Fruit fly (Drosophila melanogaster): ENCODE measurements around the gene CG32102.
A peak's percentile ranks its signal among the peaks of the same experiment; 100 is the strongest.

Gene CG32102

DNA sequence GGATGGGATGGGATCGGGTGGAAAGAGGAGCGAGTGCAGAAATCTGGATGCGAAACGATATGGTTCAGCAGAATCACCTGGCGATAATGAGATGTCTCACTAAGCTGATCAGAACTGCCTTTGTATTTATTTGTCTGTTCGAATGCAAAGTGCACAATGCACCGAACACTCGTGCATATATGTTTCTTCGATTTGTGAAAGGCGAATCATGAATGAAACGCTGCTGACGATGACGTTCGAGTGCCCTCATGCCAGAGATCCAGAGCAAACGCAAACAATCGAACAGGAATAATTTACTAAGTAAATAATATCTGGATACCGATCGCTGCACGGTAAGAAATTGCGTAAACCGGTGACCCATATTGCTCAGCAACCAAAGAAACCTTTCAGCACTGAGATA, at the start of gene CG32102:
Gene CG32102 (minus strand): TSS at position 101 of the 400 bp plus-strand sequence.
- no peak for TF ChIP-seq fd96Ca (GFP tag; IDR thresholded peaks at IDR 0.05)
- no peak for TF ChIP-seq CG8301 (tag; optimal IDR thresholded peaks at IDR 0.05)
- no peak for TF ChIP-seq D1 (tag; optimal IDR thresholded peaks at IDR 0.05)

DNA sequence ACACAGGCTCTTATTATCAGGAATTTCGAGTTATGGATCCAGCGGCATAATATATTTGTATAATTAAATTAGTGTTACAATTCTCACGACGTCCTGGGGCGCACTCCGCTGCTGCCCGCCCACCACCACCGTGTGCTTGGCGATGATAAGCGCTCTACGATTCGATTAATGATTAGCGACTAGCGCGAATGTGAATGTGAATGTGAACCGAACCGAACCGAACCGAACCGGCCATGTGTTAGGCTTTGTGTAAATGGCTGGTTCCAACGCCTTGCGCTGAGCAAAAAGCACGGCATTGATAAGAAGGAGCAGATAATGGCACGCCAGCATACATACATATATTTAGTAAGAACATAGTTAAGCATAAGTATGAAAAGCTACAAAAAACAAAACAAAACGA, 49.7 kb upstream of the CG32102 start:
- TF ChIP-seq CG9948 (tag; optimal IDR thresholded peaks at IDR 0.05), result no peak
- TF ChIP-seq EcR (GFP tag; optimal IDR thresholded peaks at IDR 0.05), result no peak

dm6 chr3L:12517443-12518209, 48.0 kb upstream of the CG32102 start:
- TF ChIP-seq Pif1A (GFP tag; optimal IDR thresholded peaks at IDR 0.05) (no peak), CG34367 (tag; optimal IDR thresholded peaks at IDR 0.05) (no peak), CG17806 (tag; optimal IDR thresholded peaks at IDR 0.05) (no peak), CG10348 (GFP tag; IDR thresholded peaks at IDR 0.05) (no peak), EcR (GFP tag; optimal IDR thresholded peaks at IDR 0.05) (peak; percentile 91)

- TF ChIP-seq Pif1A (GFP tag; optimal IDR thresholded peaks at IDR 0.05) (peak; percentile 80), CG8159 (tag; optimal IDR thresholded peaks at IDR 0.05) (peak; percentile 56), CG9948 (tag; optimal IDR thresholded peaks at IDR 0.05) (peak; percentile 35), Pif1B (GFP tag; optimal IDR thresholded peaks at IDR 0.05) (peak; percentile 61), CG12605 (GFP tag; IDR thresholded peaks at IDR 0.05) (peak; percentile 95), gl (tag; optimal IDR thresholded peaks at IDR 0.05) (peak; percentile 95), CG34367 (tag; optimal IDR thresholded peaks at IDR 0.05) (peak; percentile 68), CG17806 (tag; optimal IDR thresholded peaks at IDR 0.05) (peak; percentile 49), D1 (tag; optimal IDR thresholded peaks at IDR 0.05) (peak; percentile 52), CG32121 (GFP tag; IDR thresholded peaks at IDR 0.05) (peak; percentile 70), Ets98B (GFP tag; IDR thresholded peaks at IDR 0.05) (peak; percentile 84), rn (GFP tag; IDR thresholded peaks at IDR 0.05) (0 out of 2 replicates have a peak, but pooled peaks have one; percentile 26), EcR (GFP tag; optimal IDR thresholded peaks at IDR 0.05) (peak; percentile 93), Snoo (tag; optimal IDR thresholded peaks at IDR 0.05) (peak; percentile 7), CG13204 (GFP tag; optimal IDR thresholded peaks at IDR 0.05) (peak; percentile 80), fd96Ca (GFP tag; IDR thresholded peaks at IDR 0.05) (peak; percentile 68; the same call in 2 of the 3 replicates), CG10348 (GFP tag; IDR thresholded peaks at IDR 0.05) (no peak), CG4496 (GFP tag; IDR thresholded peaks at IDR 0.05) (peak; percentile 89), CG8301 (tag; optimal IDR thresholded peaks at IDR 0.05) (peak; percentile 82), CG15710 (tag; optimal IDR thresholded peaks at IDR 0.05) (peak; percentile 64), CG14655 (GFP tag; optimal IDR thresholded peaks at IDR 0.05) (peak; percentile 85)
Measured at dm6 chr3L:12515691-12516455, 46.3 kb upstream of the CG32102 start.

DNA sequence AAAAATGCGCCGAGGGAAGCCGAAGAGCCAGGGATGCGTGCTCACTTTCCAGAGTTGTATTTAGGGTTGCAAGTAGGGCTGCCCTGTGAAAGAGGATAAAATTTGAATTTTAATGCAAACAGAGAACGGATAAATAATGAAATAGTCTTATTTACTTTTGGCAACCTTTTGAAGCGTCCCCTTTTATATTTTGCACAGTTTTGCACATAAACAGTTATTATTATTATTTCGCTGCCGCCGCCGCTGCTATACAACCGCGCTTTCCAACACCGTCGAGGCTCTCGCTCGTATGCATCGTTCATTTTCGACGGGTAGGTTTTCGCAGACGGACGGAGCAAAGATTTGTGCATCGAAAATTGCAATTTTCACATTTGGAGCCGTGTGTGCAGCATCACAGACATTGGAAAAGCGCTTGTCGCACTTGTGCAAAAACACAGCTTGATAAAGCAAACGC, 45.2 kb upstream of the CG32102 start, which contains the start of the genes sti and tral:
Gene sti (minus strand): TSS at position 54 of the 454 bp plus-strand sequence.
Gene tral (plus strand): TSS at position 298 of the 454 bp plus-strand sequence.
- TF ChIP-seq CG4496 (GFP tag; IDR thresholded peaks at IDR 0.05) (peak; percentile 76), Ets98B (GFP tag; IDR thresholded peaks at IDR 0.05) (peak; percentile 71), EcR (GFP tag; optimal IDR thresholded peaks at IDR 0.05) (no peak), CG15710 (tag; optimal IDR thresholded peaks at IDR 0.05) (peak; percentile 68), Snoo (tag; optimal IDR thresholded peaks at IDR 0.05) (peak; percentile 74), CG34367 (tag; optimal IDR thresholded peaks at IDR 0.05) (peak; percentile 36), Pif1A (GFP tag; optimal IDR thresholded peaks at IDR 0.05) (no peak), CG8159 (tag; optimal IDR thresholded peaks at IDR 0.05) (peak; percentile 70), CG12605 (GFP tag; IDR thresholded peaks at IDR 0.05) (no peak), CG9948 (tag; optimal IDR thresholded peaks at IDR 0.05) (peak; percentile 39), CG32121 (GFP tag; IDR thresholded peaks at IDR 0.05) (peak; percentile 41; the same call in 1 of the 2 replicates), CG14655 (GFP tag; optimal IDR thresholded peaks at IDR 0.05) (no peak), CG8301 (tag; optimal IDR thresholded peaks at IDR 0.05) (no peak), rn (GFP tag; IDR thresholded peaks at IDR 0.05) (peak; percentile 43; the same call in 1 of the 2 replicates), CG17806 (tag; optimal IDR thresholded peaks at IDR 0.05) (peak; percentile 54), CG10348 (GFP tag; IDR thresholded peaks at IDR 0.05) (no peak), CG13204 (GFP tag; optimal IDR thresholded peaks at IDR 0.05) (no peak), D1 (tag; optimal IDR thresholded peaks at IDR 0.05) (no peak), gl (tag; optimal IDR thresholded peaks at IDR 0.05) (no peak), Pif1B (GFP tag; optimal IDR thresholded peaks at IDR 0.05) (no peak), fd96Ca (GFP tag; IDR thresholded peaks at IDR 0.05) (peak; percentile 72)

dm6 chr3L:12507571-12507970, 38.0 kb upstream of the CG32102 start, which contains the start of gene CG10654:
CG10654 (minus strand) TSS chr3L:12507840.
- TF ChIP-seq CG13204 (GFP tag; optimal IDR thresholded peaks at IDR 0.05) (no peak), fd96Ca (GFP tag; IDR thresholded peaks at IDR 0.05) (no peak), CG14655 (GFP tag; optimal IDR thresholded peaks at IDR 0.05) (no peak), rn (GFP tag; IDR thresholded peaks at IDR 0.05) (no peak), CG12605 (GFP tag; IDR thresholded peaks at IDR 0.05) (no peak)
